Fruit fly (Drosophila melanogaster) whole organism, embryonic: ENCODE measurements around the gene IKKepsilon.

Experiments
- Bteb2 ChIP-seq: fragments of 200-800 bp; sonication (Bioruptor generic); optimal IDR thresholded peaks from 2 replicates; lab custom pipeline; 2016; ENCODE audit warnings: missing biosample characterization, missing genetic modification characterization
- CG14860 ChIP-seq: fragments of 200-800 bp; sonication (Bioruptor generic); IDR thresholded peaks from 3 replicates; pipeline ENCODE4 v1.3.6; 2022; ENCODE audit warnings: missing biosample characterization, missing genetic modification characterization; ENCODE audit not compliant: partially characterized antibody
- CG4730 ChIP-seq: fragments of 200-800 bp; sonication (Bioruptor generic); IDR thresholded peaks from 2 replicates; pipeline ENCODE4 v1.3.6; 2022; ENCODE audit warnings: missing biosample characterization, missing genetic modification characterization
- Fer2 ChIP-seq: fragments of 200-800 bp; sonication (Bioruptor generic); optimal IDR thresholded peaks from 2 replicates; lab custom pipeline; 2018; ENCODE audit warnings: missing biosample characterization, mild to moderate bottlenecking, missing genetic modification characterization, moderate library complexity
- gro ChIP-seq: fragments of 200-800 bp; sonication (Bioruptor generic); optimal IDR thresholded peaks from 2 replicates; lab custom pipeline; 2016; ENCODE audit warnings: missing biosample characterization, missing genetic modification characterization
- unpg ChIP-seq: fragments of 200-800 bp; sonication (Bioruptor generic); optimal IDR thresholded peaks from 3 replicates; lab custom pipeline; 2018; ENCODE audit warnings: missing biosample characterization, mild to moderate bottlenecking, missing genetic modification characterization, moderate library complexity

dm6 chr2L:20700534-20701239, 24.8 kb downstream of the IKKepsilon start:
- TF ChIP-seq CG4730, result 0 out of 2 replicates have a peak, but pooled peaks have one; percentile 43
- TF ChIP-seq unpg (GFP tag; lab: Kevin White, UChicago), result no peak
- no peak for TF ChIP-seq CG14860 (GFP tag; lab: Robert Waterston, UW)
- no peak for TF ChIP-seq gro (GFP tag; lab: Kevin White, UChicago)
- TF ChIP-seq Bteb2 (GFP tag; lab: Kevin White, UChicago), result no peak
- TF ChIP-seq Fer2 (tag; lab: Kevin White, UChicago), result no peak
